Worm (Caenorhabditis elegans): Measurements from ENCODE around the gene H14E04.3.
"Not testable (repeated sequence)": the region's sequence is repeated elsewhere in the genome, so short reads cannot be mapped to it uniquely, and the experiment has no call there.

H14E04.3 gene

ce11 chrIII:2386483-2386882 lies at the start of gene H14E04.3:
Gene H14E04.3 (minus strand): TSS chrIII:2386583.
- TF ChIP-seq him-1 (tag; optimal IDR thresholded peaks at IDR 0.05) = no peak
- no peak for TF ChIP-seq W03F9.2 (tag; optimal IDR thresholded peaks at IDR 0.05)
- no peak for TF ChIP-seq dao-5 (tag; optimal IDR thresholded peaks at IDR 0.05)

DNA sequence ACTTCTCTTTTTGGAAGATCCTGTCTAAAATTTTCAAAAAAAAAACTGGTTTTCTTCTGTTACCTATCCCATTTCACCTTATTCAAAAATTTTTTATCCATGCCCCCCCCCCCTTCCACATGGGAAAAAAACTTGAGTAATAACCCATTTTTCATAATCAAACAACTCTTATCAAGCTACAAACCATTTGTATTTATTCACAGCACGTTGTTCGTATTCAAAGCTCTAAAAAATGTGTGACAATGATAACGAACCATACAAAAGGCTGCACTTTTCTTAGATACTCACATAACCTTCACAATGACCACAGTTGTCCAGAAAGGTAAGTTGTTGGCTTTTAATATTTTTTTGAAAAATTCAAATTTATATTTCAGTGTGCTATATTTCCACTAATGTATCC lies 49.4 kb upstream of the H14E04.3 start, which contains the start of gene E02H9.6:
TSS of gene E02H9.6 (plus strand) at position 301 of the 400 bp plus-strand sequence.
- not testable (repeated sequence) for TF ChIP-seq him-1, W03F9.2, dao-5 (tag; optimal IDR thresholded peaks at IDR 0.05)

- TF ChIP-seq him-1, dao-5, W03F9.2 (tag; optimal IDR thresholded peaks at IDR 0.05): not testable (repeated sequence)
Observed at ce11 chrIII:2435373-2435772, 49.0 kb upstream of the H14E04.3 start, which contains the start of gene W04B5.6. Gene W04B5.6 (minus strand): TSS chrIII:2435473.

DNA sequence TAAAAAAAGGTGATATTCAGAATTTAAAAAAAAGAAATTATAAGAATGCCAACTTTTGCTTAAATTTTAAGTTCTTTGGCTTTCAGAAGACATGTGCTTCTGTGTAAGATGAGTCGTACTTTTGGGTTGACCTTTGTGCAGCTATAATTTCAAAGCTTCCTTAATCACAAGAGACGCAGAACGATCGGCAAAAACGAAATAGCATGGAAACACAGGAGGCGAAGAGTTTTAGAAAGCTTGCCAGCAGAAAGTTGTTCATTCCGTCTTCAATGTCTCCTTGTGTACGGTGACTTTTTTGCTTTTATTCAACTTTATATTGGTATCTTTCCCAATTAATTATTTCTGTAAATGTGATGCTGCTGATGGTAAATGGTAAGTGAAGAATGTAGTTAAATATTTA lies 46.5 kb upstream of the H14E04.3 start:
- TF ChIP-seq dao-5 (tag; optimal IDR thresholded peaks at IDR 0.05) (no peak), him-1 (tag; optimal IDR thresholded peaks at IDR 0.05) (no peak), W03F9.2 (tag; optimal IDR thresholded peaks at IDR 0.05) (no peak)

ce11 chrIII:2426122-2426521 lies 39.7 kb upstream of the H14E04.3 start, which contains the start of gene W04B5.8:
Gene W04B5.8 (plus strand): TSS chrIII:2426316.
- TF ChIP-seq him-1 (tag; optimal IDR thresholded peaks at IDR 0.05) (no peak), W03F9.2 (tag; optimal IDR thresholded peaks at IDR 0.05) (no peak), dao-5 (tag; optimal IDR thresholded peaks at IDR 0.05) (no peak)

DNA sequence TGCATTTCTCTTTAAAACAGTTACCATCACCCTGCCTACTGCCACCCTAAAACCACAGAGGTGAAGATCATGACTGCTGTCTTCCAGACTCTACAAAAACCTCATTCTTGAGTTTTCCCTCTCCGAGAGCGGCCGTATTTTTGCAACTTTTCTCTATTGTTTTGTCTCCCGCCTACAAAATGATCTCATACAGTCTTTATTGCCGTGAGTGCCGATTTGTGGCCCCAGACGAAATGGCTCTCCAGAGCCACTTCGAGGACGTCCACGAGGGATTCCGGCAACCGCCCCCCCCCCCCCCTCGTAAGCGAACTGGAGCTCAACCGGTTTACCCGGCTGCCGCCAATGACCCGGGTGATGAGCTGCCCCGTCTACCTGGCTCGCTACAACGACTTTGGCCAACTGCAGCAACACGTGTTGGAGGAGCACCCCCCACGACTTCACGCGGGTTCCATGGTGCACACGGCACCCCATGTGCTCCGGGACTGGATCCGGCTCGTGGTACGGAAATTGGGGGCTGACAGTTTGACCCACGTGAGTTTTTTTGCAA lies 38.5 kb upstream of the H14E04.3 start:
- TF ChIP-seq W03F9.2 (tag; optimal IDR thresholded peaks at IDR 0.05) (no peak), him-1 (tag; optimal IDR thresholded peaks at IDR 0.05) (no peak)

DNA sequence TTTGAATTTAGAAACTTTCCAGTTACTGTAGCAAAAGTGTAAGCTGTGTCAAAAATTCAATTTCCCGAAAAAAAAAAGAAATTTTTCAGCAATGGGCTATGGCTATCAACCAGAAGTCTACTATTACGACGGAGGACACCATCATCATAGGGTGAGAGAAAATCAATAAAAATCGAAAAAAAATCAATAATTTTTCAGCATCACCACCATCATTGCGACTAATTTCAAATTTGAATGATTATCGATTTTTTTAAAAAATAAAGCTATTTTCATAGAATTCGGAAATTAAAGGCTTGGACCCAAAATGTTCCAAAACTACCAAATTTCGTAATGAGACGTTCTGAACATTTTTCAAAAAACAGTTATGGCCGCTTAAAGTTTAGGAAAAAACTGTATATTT lies 37.3 kb upstream of the H14E04.3 start:
- TF ChIP-seq dao-5 (tag; optimal IDR thresholded peaks at IDR 0.05) (no peak), him-1 (tag; optimal IDR thresholded peaks at IDR 0.05) (no peak)

DNA sequence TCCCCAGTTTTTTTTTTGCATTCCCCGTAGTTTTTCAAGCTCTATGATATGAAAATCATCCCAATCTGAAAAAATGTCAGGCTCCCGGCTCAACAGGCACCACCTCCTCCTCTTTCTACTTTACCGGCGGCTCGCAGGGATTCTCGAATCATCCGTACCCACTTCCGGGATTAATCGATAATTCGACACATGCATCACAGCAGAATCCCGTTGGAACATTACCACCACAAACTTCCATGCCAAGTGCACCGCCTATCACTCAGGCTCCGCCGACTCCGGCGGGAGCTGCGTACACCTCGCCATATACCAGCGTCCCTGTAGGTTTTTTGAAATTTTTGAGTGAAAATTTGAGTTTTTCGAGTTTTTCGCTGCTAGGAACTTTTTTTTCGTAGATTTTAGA lies 34.8 kb upstream of the H14E04.3 start:
- TF ChIP-seq dao-5 (tag; optimal IDR thresholded peaks at IDR 0.05) (no peak), W03F9.2 (tag; optimal IDR thresholded peaks at IDR 0.05) (no peak), him-1 (tag; optimal IDR thresholded peaks at IDR 0.05) (no peak)

DNA sequence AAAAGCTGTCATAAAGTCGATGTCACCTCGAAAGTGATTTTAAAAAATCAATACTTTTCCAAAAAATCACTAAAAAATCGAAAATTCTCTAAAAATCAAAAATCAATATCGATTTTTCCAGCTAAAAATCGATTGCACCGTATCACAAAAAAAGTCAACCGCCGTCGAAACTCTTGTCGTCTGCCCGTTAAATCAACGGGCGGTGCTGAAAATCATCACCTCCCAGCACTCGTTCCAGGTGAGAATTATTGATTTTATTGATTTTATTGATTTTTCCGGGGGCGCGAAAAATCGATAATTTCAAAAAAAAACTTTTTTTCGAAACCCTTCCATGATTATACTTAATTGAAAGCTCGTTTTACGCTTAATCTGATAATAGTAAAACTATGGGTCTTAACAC lies 33.1 kb upstream of the H14E04.3 start:
- TF ChIP-seq dao-5 (tag; optimal IDR thresholded peaks at IDR 0.05) = no peak
- no peak for TF ChIP-seq W03F9.2 (tag; optimal IDR thresholded peaks at IDR 0.05)
- TF ChIP-seq him-1 (tag; optimal IDR thresholded peaks at IDR 0.05) = no peak

DNA sequence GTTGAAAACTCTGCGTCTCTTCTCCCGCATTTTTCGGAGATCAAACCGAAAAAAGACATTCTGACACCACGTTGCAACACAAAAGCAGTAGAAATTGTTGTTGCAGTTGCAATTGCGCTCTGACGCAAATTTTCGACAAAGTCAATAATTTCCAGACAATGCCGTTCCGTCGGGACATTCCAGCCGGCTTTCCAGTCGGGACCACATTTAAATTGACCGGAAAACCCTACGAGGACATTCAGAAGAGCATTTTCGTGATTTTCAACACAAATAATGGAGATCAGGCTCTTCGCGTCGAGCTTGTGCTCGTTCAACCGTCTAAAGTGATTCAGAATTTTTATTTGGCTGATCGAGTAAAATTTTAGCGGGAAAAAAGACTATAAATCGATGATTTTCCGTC lies 32.6 kb upstream of the H14E04.3 start:
- TF ChIP-seq W03F9.2 (tag; optimal IDR thresholded peaks at IDR 0.05) (no peak), dao-5 (tag; optimal IDR thresholded peaks at IDR 0.05) (no peak), him-1 (tag; optimal IDR thresholded peaks at IDR 0.05) (no peak)

- TF ChIP-seq him-1 (tag; optimal IDR thresholded peaks at IDR 0.05) = no peak
- no peak for TF ChIP-seq W03F9.2 (tag; optimal IDR thresholded peaks at IDR 0.05)
- TF ChIP-seq dao-5 (tag; optimal IDR thresholded peaks at IDR 0.05) = no peak
Observed at ce11 chrIII:2418159-2418658, 31.8 kb upstream of the H14E04.3 start, which contains the start of the genes W04B5.5 and W04B5.3. Gene W04B5.5 (minus strand): TSS chrIII:2418209. Gene W04B5.3 (plus strand): TSS chrIII:2418514.

DNA sequence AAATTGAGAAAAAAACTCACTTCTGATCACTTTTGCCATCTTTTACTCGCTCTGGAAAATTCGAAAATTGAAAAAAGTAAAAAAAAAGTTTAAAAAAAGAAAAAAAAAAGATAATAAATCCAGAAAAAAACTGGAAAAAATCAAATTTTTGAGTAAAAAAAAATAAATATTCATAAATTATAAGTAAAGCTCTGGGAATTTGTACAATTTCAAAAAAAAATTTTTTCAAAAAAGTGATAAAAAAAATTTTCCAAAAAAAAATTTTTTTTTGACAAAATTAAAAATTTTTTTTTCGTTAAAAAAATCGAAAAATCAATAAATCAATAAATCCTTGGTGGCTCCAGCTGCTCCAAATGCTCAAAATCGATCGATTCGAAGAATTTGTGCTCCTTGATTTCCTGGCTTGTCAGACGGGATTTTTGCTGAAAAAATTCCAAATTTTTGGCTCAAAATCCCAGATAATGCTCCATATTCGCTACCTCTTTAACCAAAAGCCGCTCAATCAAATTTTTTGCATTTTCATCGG lies 24.6 kb upstream of the H14E04.3 start, which contains the start of gene mrpl-30:
TSS of gene mrpl-30 (minus strand) at position 51 of the 526 bp plus-strand sequence.
- TF ChIP-seq W03F9.2 (tag; optimal IDR thresholded peaks at IDR 0.05) (no peak), dao-5 (tag; optimal IDR thresholded peaks at IDR 0.05) (no peak), him-1 (tag; optimal IDR thresholded peaks at IDR 0.05) (no peak)

- TF ChIP-seq him-1 (tag; optimal IDR thresholded peaks at IDR 0.05) (no peak), dao-5 (tag; optimal IDR thresholded peaks at IDR 0.05) (no peak), W03F9.2 (tag; optimal IDR thresholded peaks at IDR 0.05) (peak; percentile 53)
Observed at ce11 chrIII:2401126-2402123, 15.0 kb upstream of the H14E04.3 start, which contains the start of the genes cic-1 and strm-1. Gene cic-1 (minus strand): TSS chrIII:2401221. Gene strm-1 (plus strand): TSS chrIII:2402070.

Data from whole organism, L4/young adult.